Fruit fly (Drosophila melanogaster) whole organism, embryonic: ENCODE data around the gene CG10866.

Experiments used
- CG11398 ChIP-seq: fragments of 200-800 bp; sonication (Bioruptor generic); optimal IDR thresholded peaks from 2 replicates; lab custom pipeline; 2016; ENCODE audit warnings: missing biosample characterization, missing genetic modification characterization
- CG11456 ChIP-seq: fragments of 200-800 bp; sonication (Bioruptor generic); IDR thresholded peaks from 3 replicates; pipeline ENCODE4 v1.3.6; 2022; ENCODE audit warnings: missing biosample characterization, missing genetic modification characterization
- CG11723 ChIP-seq: fragments of 200-800 bp; sonication (Bioruptor generic); optimal IDR thresholded peaks from 2 replicates; lab custom pipeline; 2017; ENCODE audit warnings: missing biosample characterization, mild to moderate bottlenecking, missing genetic modification characterization
- CG1233 ChIP-seq: fragments of 200-800 bp; sonication (Bioruptor generic); optimal IDR thresholded peaks from 4 replicates; lab custom pipeline; 2018; ENCODE audit warnings: missing biosample characterization, mild to moderate bottlenecking, missing genetic modification characterization
- CG13296 ChIP-seq: fragments of 200-800 bp; sonication (Bioruptor generic); optimal IDR thresholded peaks from 3 replicates; lab custom pipeline; 2018; ENCODE audit warnings: missing biosample characterization, mild to moderate bottlenecking, missing genetic modification characterization
- CG14441 ChIP-seq: fragments of 200-800 bp; sonication (Bioruptor generic); IDR thresholded peaks from 2 replicates; pipeline ENCODE4 v1.3.6; 2022; ENCODE audit warnings: missing biosample characterization, missing genetic modification characterization
- CG14667 ChIP-seq: fragments of 200-800 bp; sonication (Bioruptor generic); IDR thresholded peaks from 2 replicates; pipeline ENCODE4 v1.3.6; 2022; ENCODE audit warnings: missing biosample characterization, missing genetic modification characterization
- CG14965 ChIP-seq: fragments of 200-800 bp; sonication (Bioruptor generic); optimal IDR thresholded peaks from 2 replicates; lab custom pipeline; 2016; ENCODE audit warnings: missing biosample characterization, missing genetic modification characterization, borderline replicate concordance
- CG15696 ChIP-seq: fragments of 200-800 bp; sonication (Bioruptor generic); optimal IDR thresholded peaks from 2 replicates; lab custom pipeline; 2019; ENCODE audit warnings: missing biosample characterization, mild to moderate bottlenecking, missing genetic modification characterization, moderate library complexity
- CG1603 ChIP-seq: fragments of 200-800 bp; sonication (Bioruptor generic); optimal IDR thresholded peaks from 2 replicates; lab custom pipeline; 2019; ENCODE audit warnings: missing biosample characterization, mild to moderate bottlenecking, missing genetic modification characterization, moderate library complexity
- CG30431 ChIP-seq: fragments of 200-800 bp; sonication (Bioruptor generic); optimal IDR thresholded peaks from 2 replicates; lab custom pipeline; 2017; ENCODE audit warnings: missing biosample characterization, missing genetic modification characterization
- CG42726 ChIP-seq: fragments of 200-800 bp; sonication (Bioruptor generic); IDR thresholded peaks from 2 replicates; pipeline ENCODE4 v1.3.6; 2022; ENCODE audit warnings: missing biosample characterization, missing genetic modification characterization; ENCODE audit not compliant: partially characterized antibody
- CG4328 ChIP-seq: fragments of 200-800 bp; sonication (Bioruptor generic); optimal IDR thresholded peaks from 3 replicates; lab custom pipeline; 2017; ENCODE audit warnings: missing biosample characterization, missing genetic modification reagents, missing genetic modification characterization
- CG4360 ChIP-seq: fragments of 200-800 bp; sonication (Bioruptor generic); IDR thresholded peaks from 2 replicates; pipeline ENCODE4 v1.3.6; 2022; ENCODE audit warnings: missing biosample characterization, missing genetic modification characterization
- CG6254 ChIP-seq: fragments of 200-800 bp; sonication (Bioruptor generic); optimal IDR thresholded peaks from 3 replicates; lab custom pipeline; 2017; ENCODE audit warnings: mild to moderate bottlenecking, missing biosample characterization, missing genetic modification reagents, missing genetic modification characterization
- CG6654 ChIP-seq: fragments of 200-800 bp; sonication (Bioruptor generic); optimal IDR thresholded peaks from 2 replicates; lab custom pipeline; 2017; ENCODE audit warnings: missing biosample characterization, mild to moderate bottlenecking, missing genetic modification characterization
- CG7271 ChIP-seq: fragments of 200-800 bp; sonication (Bioruptor generic); optimal IDR thresholded peaks from 2 replicates; lab custom pipeline; 2018; ENCODE audit warnings: missing biosample characterization, mild to moderate bottlenecking, missing genetic modification characterization, moderate library complexity
- CG8944 ChIP-seq: fragments of 200-800 bp; sonication (Bioruptor generic); optimal IDR thresholded peaks from 3 replicates; lab custom pipeline; 2016; ENCODE audit warnings: missing biosample characterization, missing genetic modification characterization
- CG9215 ChIP-seq: fragments of 200-800 bp; sonication (Bioruptor generic); IDR thresholded peaks from 2 replicates; pipeline ENCODE4 v1.3.6; 2022; ENCODE audit warnings: missing biosample characterization, missing genetic modification characterization
- CG9932 ChIP-seq: fragments of 200-800 bp; sonication (Bioruptor generic); IDR thresholded peaks from 2 replicates; pipeline ENCODE4 v1.3.6; 2022; ENCODE audit warnings: missing biosample characterization, missing genetic modification characterization
- CrebB ChIP-seq: fragments of 200-800 bp; sonication (Bioruptor generic); optimal IDR thresholded peaks from 3 replicates; lab custom pipeline; 2018; ENCODE audit warnings: missing biosample characterization, mild to moderate bottlenecking, missing genetic modification characterization
- Doc2 ChIP-seq: fragments of 200-800 bp; sonication (Bioruptor generic); IDR thresholded peaks from 2 replicates; pipeline ENCODE4 v1.3.6; 2022; ENCODE audit warnings: missing biosample characterization, missing genetic modification characterization
- Fer3 ChIP-seq: fragments of 200-800 bp; sonication (Bioruptor generic); optimal IDR thresholded peaks from 2 replicates; lab custom pipeline; 2018; ENCODE audit warnings: missing biosample characterization, mild to moderate bottlenecking, missing genetic modification characterization, moderate library complexity
- Gsc ChIP-seq: fragments of 200-800 bp; sonication (Bioruptor generic); IDR thresholded peaks from 2 replicates; pipeline ENCODE4 v1.3.6; 2022; ENCODE audit warnings: missing biosample characterization, missing genetic modification characterization
- H15 ChIP-seq: fragments of 200-800 bp; sonication (Bioruptor generic); IDR thresholded peaks from 3 replicates; pipeline ENCODE4 v1.3.6; 2022; ENCODE audit warnings: missing biosample characterization, missing genetic modification characterization
- Hey ChIP-seq: fragments of 200-800 bp; sonication (Bioruptor generic); optimal IDR thresholded peaks from 3 replicates; lab custom pipeline; 2018; ENCODE audit warnings: missing biosample characterization, mild to moderate bottlenecking, missing genetic modification characterization
- HmgZ ChIP-seq: fragments of 200-800 bp; sonication (Bioruptor generic); optimal IDR thresholded peaks from 2 replicates; lab custom pipeline; 2018; ENCODE audit warnings: missing biosample characterization, mild to moderate bottlenecking, missing genetic modification characterization
- Ravus ChIP-seq: fragments of 200-800 bp; sonication (Bioruptor generic); IDR thresholded peaks from 2 replicates; pipeline ENCODE4 v1.3.6; 2022; ENCODE audit warnings: missing biosample characterization, missing genetic modification characterization
- Rfx ChIP-seq: fragments of 200-800 bp; sonication (Bioruptor generic); IDR thresholded peaks from 2 replicates; pipeline ENCODE4 v1.3.6; 2022; ENCODE audit warnings: missing biosample characterization, missing genetic modification characterization
- Side ChIP-seq: fragments of 200-800 bp; sonication (Bioruptor generic); optimal IDR thresholded peaks from 2 replicates; lab custom pipeline; 2016; ENCODE audit warnings: missing biosample characterization, missing genetic modification characterization
- Stat92E ChIP-seq, 3 experiments: fragments of >200 bp in 2 of 3; fragments of 200-800 bp in 1 of 3; sonication (Bioruptor generic) in 1 of 3; optimal IDR thresholded peaks; 2 replicates each; lab custom pipeline; 2017 to 2019; ENCODE audit warnings: missing biosample characterization in 3 of 3, missing genetic modification characterization in 3 of 3, mild to moderate bottlenecking in 1 of 3, moderate library complexity in 1 of 3
- ap ChIP-seq: fragments of 200-800 bp; sonication (Bioruptor generic); IDR thresholded peaks from 2 replicates; pipeline ENCODE4 v1.3.6; 2022; ENCODE audit warnings: missing biosample characterization, missing genetic modification characterization
- ase ChIP-seq: fragments of 200-800 bp; sonication (Bioruptor generic); IDR thresholded peaks from 3 replicates; pipeline ENCODE4 v1.3.6; 2022; ENCODE audit warnings: missing biosample characterization, missing genetic modification characterization
- corto ChIP-seq: fragments of 200-800 bp; sonication (Bioruptor generic); optimal IDR thresholded peaks from 2 replicates; lab custom pipeline; 2016; ENCODE audit warnings: missing biosample characterization, mild to moderate bottlenecking, missing genetic modification characterization, moderate library complexity
- crol ChIP-seq: fragments of 200-800 bp; sonication (Bioruptor generic); IDR thresholded peaks from 2 replicates; pipeline ENCODE4 v1.3.6; 2022; ENCODE audit warnings: missing biosample characterization, missing genetic modification characterization
- en ChIP-seq: fragments of 200-800 bp; sonication (Bioruptor generic); optimal IDR thresholded peaks from 2 replicates; lab custom pipeline; 2016; ENCODE audit warnings: missing biosample characterization, missing genetic modification characterization
- her ChIP-seq: fragments of 200-800 bp; sonication (Bioruptor generic); optimal IDR thresholded peaks from 2 replicates; lab custom pipeline; 2016; ENCODE audit warnings: missing biosample characterization, missing genetic modification characterization
- kah ChIP-seq: fragments of 200-800 bp; sonication (Bioruptor generic); optimal IDR thresholded peaks from 2 replicates; lab custom pipeline; 2018; ENCODE audit warnings: missing biosample characterization, mild to moderate bottlenecking, missing genetic modification characterization
- ken ChIP-seq: fragments of 200-800 bp; sonication (Bioruptor generic); IDR thresholded peaks from 3 replicates; pipeline ENCODE4 v1.3.6; 2022; ENCODE audit warnings: missing biosample characterization, missing genetic modification characterization
- klu ChIP-seq: fragments of 200-800 bp; sonication (Bioruptor generic); IDR thresholded peaks from 2 replicates; pipeline ENCODE4 v1.3.6; 2022; ENCODE audit warnings: missing biosample characterization, missing genetic modification characterization
- lov ChIP-seq, 2 experiments: fragments of 200-800 bp in 1 of 2; fragments of >200 bp in 1 of 2; sonication (Bioruptor generic) in 1 of 2; IDR thresholded peaks in 1 of 2; optimal IDR thresholded peaks in 1 of 2; 2 replicates in 1 of 2; 3 replicates in 1 of 2; pipeline versions ENCODE4 v1.3.6 to Lab custom; 2017 to 2022; ENCODE audit warnings: missing biosample characterization in 1 of 2, missing genetic modification characterization in 1 of 2
- nom ChIP-seq: fragments of 200-800 bp; sonication (Bioruptor generic); optimal IDR thresholded peaks from 2 replicates; lab custom pipeline; 2017; ENCODE audit warnings: missing biosample characterization, missing genetic modification characterization, mild to moderate bottlenecking, moderate library complexity, missing genetic modification reagents
- pan ChIP-seq, 4 experiments: fragments of >200 bp in 3 of 4; fragments of 200-800 bp in 1 of 4; sonication (Bioruptor generic) in 1 of 4; optimal IDR thresholded peaks in 3 of 4; IDR thresholded peaks in 1 of 4; 2 replicates each; pipeline versions ENCODE4 v1.3.6 to Lab custom; 2017 to 2022; ENCODE audit warnings: missing biosample characterization in 2 of 4, missing genetic modification characterization in 2 of 4, mixed read lengths in 1 of 4
- pros ChIP-seq: fragments of 200-800 bp; sonication (Bioruptor generic); optimal IDR thresholded peaks from 3 replicates; lab custom pipeline; 2019; ENCODE audit warnings: missing biosample characterization, mild to moderate bottlenecking, missing genetic modification characterization, moderate library complexity
- row ChIP-seq: fragments of 200-800 bp; sonication (Bioruptor generic); IDR thresholded peaks from 3 replicates; pipeline ENCODE4 v1.3.6; 2022; ENCODE audit warnings: missing biosample characterization, missing genetic modification characterization
- sens ChIP-seq: fragments of 200-800 bp; sonication (Bioruptor generic); peaks from one replicate; lab custom pipeline; 2016; ENCODE audit warnings: missing biosample characterization, missing genetic modification characterization
- slbo ChIP-seq: fragments of 200-800 bp; sonication (Bioruptor generic); IDR thresholded peaks from 2 replicates; pipeline ENCODE4 v1.3.6; 2022; ENCODE audit warnings: missing biosample characterization, missing genetic modification characterization
- tio ChIP-seq: fragments of 200-800 bp; sonication (Bioruptor generic); optimal IDR thresholded peaks from 2 replicates; lab custom pipeline; 2017; ENCODE audit warnings: missing biosample characterization, missing genetic modification characterization, inconsistent platforms
- tup ChIP-seq: fragments of 200-800 bp; sonication (Bioruptor generic); optimal IDR thresholded peaks from 2 replicates; lab custom pipeline; 2016; ENCODE audit warnings: missing biosample characterization, mild to moderate bottlenecking, missing genetic modification characterization, moderate library complexity
- zfh2 ChIP-seq: fragments of 200-800 bp; sonication (Bioruptor generic); optimal IDR thresholded peaks from 2 replicates; lab custom pipeline; 2016; ENCODE audit warnings: missing biosample characterization, missing genetic modification characterization

CG10866 gene

dm6 chr3L:3932742-3933289, 5.0 kb downstream of the CG10866 start (continued):
- TF ChIP-seq CG4360 (GFP tag; lab: Robert Waterston, UW) (no peak), sens (GFP tag; lab: Kevin White, UChicago) (peak; percentile 44), CG13296 (peak; percentile 34), crol (no peak), her (no peak), Doc2 (GFP tag; lab: Robert Waterston, UW) (no peak), klu (no peak), Rfx (no peak; the same call in 1 of the 2 replicates), zfh2 (GFP tag; lab: Kevin White, UChicago) (no peak), pan (optimal IDR thresholded peaks at IDR 0.05; lab: Kevin White, UChicago) (no peak), pan (GFP tag; optimal IDR thresholded peaks at IDR 0.05 in 1 of 2, IDR thresholded peaks at IDR 0.05 in 1 of 2) (no peak), CG7271 (no peak), CG14667 (GFP tag; lab: Robert Waterston, UW) (no peak), CG1233 (GFP tag; lab: Kevin White, UChicago) (peak; percentile 21), CG14441 (GFP tag; lab: Robert Waterston, UW) (no peak), CG15696 (no peak), ase (GFP tag; lab: Robert Waterston, UW) (no peak), Gsc (no peak), kah (GFP tag; lab: Kevin White, UChicago) (no peak), CG1603 (no peak), row (no peak), CG11398 (GFP tag; lab: Kevin White, UChicago) (no peak), CG9215 (GFP tag; lab: Robert Waterston, UW) (no peak), Hey (tag; lab: Kevin White, UChicago) (no peak), CG11723 (no peak), Ravus (no peak), HmgZ (tag; lab: Kevin White, UChicago) (no peak), H15 (no peak), CG8944 (no peak), CG42726 (GFP tag; lab: Robert Waterston, UW) (no peak), CG11456 (no peak), ap (GFP tag; lab: Robert Waterston, UW) (no peak), en (GFP tag; lab: Kevin White, UChicago) (no peak), nom (no peak), tup (no peak), CG14965 (GFP tag; lab: Kevin White, UChicago) (no peak), slbo (GFP tag; lab: Robert Waterston, UW) (no peak), lov (optimal IDR thresholded peaks at IDR 0.05; lab: Kevin White, UChicago) (no peak), lov (GFP tag; IDR thresholded peaks at IDR 0.05; lab: Robert Waterston, UW) (no peak), CrebB (no peak), tio (GFP tag; lab: Kevin White, UChicago) (no peak), ken (no peak), CG9932 (no peak), CG4328 (GFP tag; lab: Kevin White, UChicago) (no peak), CG30431 (no peak), CG6654 (no peak), Side (GFP tag; lab: Kevin White, UChicago) (no peak), Fer3 (peak; percentile 71), CG6254 (no peak), corto (GFP tag; lab: Kevin White, UChicago) (no peak), pros (no peak), Stat92E (GFP tag; optimal IDR thresholded peaks at IDR 0.05; lab: Kevin White, UChicago) (no peak)
